Fruit fly (Drosophila melanogaster) ovary, adult (tissue): ENCODE results near the gene Svil.

Experiments
- CG17801 ChIP-seq: fragments of 200-800 bp; optimal IDR thresholded peaks from 2 replicates; lab custom pipeline; 2019; ENCODE audit warnings: missing biosample characterization, mild to moderate bottlenecking, missing genetic modification characterization, moderate library complexity; ENCODE audit not compliant: partially characterized antibody

Svil gene

DNA sequence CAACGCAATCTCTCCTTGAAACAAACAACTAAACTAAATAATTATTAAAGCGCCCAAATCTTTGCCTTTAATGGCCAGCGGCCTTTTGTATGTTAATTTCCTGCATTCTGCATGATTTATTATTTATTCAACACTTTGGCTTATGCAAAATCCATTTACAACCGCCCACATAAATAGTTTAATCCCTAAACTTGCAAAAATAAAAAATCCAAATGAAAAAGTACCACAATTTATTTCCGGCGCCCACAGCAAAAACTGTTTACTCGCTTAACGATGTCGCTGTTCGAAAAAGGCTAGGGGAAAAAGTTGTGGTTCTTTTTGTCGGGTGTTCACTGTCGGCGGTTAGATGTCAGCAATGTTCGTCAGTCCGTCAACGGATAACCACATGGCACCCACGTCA lies 46.6 kb downstream of the Svil start:
- no peak for TF ChIP-seq CG17801 (GFP tag; lab: Kevin White, UChicago)

DNA sequence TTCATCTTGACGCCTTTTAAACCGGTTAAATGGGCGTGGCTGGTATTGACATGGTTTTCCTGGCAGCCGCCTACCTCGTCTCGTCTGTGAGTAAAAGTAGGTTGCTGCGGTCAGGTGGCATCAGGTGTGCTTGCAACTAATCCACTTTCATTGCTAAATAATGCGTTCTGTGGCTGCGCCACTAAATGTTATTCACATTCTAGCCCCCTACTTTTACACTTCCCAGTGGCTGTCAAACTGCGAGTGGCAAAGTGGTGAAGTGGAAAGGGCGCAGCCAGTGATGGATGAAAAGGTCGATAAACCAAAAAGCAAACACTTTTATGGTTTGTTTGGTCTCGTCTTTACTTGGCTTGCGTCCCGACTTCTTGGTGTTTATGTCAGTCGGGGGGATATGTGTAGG lies 48.2 kb downstream of the Svil start:
- TF ChIP-seq CG17801 (GFP tag; lab: Kevin White, UChicago), result no peak

DNA sequence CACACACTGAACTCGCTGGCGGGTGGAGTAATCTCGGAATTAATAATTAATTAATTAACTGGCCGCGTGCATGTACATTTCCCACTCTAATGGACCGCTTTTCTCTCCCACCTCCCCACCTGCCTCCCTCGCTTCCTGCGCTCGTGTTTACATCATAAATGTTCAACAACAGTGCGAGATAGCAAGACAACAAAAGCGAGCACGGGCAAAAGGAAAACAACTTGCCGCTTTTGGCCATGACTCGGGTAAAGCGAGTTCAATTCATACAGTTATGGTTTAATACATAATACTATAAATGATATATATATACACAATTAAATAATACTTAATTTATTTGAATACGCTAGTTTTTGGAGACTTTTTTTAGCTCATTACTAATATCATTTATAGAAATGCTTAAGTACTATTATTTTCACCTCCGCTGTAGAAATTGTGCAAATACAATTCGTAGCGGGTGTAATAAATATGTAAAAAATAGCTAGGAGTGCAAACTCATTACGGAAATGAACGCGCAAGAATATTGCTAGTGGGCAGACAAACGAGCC lies 49.0 kb downstream of the Svil start:
- no peak for TF ChIP-seq CG17801 (GFP tag; lab: Kevin White, UChicago)

DNA sequence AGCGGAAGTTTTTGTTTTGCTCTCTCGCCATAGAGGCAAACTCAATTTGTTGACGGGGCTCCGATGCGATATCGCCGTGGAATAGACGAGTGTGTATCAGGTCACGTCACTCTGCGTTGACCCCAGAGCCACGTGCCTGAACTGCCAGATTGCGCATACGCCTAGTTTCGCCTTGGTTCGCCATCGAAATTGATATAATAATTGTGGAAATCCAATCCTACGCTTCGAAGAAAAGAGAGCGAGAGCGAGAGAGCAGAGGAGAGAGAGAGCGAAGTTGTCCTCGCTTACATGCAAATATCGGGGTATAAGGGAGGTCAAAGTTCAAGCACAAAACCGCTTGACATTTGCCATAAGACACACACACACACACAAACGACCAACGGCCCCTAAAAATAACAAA lies 49.7 kb downstream of the Svil start:
- no peak for TF ChIP-seq CG17801 (GFP tag; lab: Kevin White, UChicago)

DNA sequence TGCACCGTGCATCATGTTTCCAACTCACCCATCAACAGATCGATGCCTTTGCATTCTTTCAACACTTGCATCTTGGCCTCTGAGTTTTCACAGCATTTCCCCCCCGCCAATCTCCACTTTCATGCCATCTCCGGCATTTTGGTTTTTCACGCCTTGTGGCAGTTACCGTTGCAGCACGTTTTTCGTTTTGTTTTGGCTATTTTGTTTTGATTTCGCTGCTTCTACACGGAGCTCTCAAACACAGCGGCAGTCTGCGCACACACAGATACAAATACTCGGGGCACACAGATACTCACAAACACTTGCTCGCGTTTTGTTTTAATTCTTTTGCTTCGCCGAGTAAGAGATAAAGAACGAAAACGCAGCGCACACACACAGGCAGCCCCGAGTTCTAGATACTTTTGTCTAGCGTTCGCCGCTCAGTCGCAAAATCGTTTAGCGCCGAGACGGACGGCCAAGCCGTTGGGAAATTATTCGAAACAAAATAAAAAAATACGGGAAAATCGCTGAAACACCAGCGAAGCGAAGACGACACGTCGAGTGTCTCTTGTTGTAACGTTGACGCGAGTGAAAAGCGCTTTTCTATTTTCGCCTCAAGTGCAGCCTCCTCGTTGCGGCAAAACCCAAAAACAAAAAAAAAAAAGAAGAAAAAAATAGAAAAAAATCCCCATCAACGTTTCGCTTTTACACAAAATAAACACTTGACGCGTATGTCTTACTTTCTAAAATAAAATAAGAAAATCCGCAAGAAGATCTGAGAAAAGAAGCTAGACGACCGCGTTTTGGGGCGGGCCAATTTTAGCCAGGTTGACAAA lies 51.2 kb downstream of the Svil start:
- peak; percentile 72 for TF ChIP-seq CG17801 (GFP tag; lab: Kevin White, UChicago)

DNA sequence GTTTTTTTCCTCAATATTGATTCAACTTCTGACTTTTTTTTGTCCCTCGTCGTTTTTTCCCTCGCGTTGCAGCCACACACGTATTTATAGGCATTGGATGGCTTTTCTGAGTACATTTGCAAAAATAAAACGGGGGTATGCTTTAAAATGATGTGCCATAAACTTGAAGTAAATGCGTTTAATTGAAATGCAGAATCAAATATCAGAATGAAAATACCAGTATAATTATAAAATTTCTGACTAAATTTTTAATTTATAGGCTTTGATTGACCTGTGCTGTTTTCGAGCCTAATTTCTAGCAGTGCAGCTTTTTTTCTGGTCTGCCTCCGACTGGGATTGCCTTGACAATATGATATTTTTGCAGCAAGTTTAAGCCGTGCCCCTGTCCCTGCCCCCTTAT lies 53.9 kb downstream of the Svil start:
- TF ChIP-seq CG17801 (GFP tag; lab: Kevin White, UChicago), result no peak

DNA sequence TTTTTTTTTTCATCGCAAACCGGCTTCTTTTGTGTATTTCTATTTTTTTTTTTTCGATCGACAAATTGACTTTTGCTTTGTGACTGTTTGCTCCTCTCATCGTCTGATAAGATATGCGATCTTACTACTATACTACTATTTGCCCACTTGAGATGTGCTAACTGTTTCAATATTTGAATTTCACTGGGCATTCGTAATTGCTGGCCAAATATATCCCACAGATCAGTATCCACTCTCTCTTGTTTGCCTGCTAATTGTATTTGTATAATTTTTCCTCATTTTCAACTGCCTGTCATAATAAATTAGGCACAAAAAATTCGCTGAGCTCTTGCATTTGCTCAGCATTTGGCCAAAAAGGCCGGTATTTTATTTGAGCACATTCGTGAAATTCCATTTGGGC lies 55.9 kb downstream of the Svil start:
- no peak for TF ChIP-seq CG17801 (GFP tag; lab: Kevin White, UChicago)

DNA sequence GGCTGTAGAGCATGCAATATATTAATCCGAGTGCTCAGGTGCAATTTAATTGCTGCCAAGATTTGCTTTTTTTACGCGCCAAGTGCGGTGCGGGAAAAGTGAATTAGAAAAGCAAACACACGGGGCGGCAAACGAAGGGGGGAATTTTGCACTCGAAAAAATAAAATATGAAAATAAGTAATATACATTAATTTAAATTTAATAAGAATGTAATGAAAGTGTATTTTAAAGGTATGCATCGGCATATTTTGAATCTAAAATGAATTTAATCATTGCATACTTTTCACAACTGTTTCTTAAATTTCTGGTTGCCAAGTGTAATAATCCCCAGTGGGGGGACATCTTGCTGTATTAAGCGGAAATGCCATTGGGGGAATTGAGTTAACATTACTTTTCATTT lies 56.7 kb downstream of the Svil start:
- no peak for TF ChIP-seq CG17801 (GFP tag; lab: Kevin White, UChicago)

DNA sequence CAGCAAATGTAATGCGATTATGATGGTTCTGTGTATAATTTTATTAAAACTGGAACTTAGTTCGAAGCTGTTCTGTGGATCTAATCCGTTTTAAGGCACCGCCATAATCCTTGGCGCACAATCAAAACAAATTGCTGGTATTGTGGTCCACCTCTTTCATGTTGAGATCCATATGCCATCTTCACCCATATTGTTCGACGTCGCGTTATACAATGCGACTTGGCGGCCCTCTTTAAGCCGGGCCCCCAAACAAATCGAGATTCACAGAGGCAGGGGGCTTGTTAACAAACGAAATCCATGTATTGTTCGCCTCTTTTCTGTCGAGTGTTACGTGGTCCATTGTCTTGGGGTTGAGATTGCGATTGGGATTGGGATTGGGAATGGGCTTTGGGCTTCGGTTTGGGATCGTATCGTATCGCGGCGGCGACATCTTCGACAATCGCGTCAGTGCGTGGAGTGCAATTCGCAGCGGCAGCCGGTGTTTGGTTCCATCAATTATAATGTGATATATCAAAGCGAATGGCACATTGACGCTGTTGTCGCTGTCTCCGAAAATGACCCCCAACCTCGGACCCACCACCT lies 59.4 kb downstream of the Svil start:
- no peak for TF ChIP-seq CG17801 (GFP tag; lab: Kevin White, UChicago)

DNA sequence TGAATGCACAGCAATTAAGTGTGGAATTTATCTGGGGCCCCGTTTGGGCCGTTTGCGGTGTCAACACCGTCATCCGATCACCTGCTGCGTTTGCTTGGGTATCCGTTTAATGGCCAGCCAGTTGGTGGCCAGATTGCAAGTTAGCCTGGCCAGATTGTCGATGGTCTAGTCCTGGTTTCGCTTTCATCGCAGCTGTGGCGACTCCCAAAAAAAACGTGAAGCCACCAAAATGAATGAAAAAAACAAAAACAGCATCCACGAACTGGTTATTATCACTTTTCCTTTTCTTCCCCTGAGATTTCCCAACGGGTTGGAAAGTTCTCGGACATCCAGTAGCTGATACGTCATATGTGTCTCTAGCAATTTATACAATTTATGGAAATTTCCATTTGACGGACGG lies 60.1 kb downstream of the Svil start:
- TF ChIP-seq CG17801 (GFP tag; lab: Kevin White, UChicago), result no peak

DNA sequence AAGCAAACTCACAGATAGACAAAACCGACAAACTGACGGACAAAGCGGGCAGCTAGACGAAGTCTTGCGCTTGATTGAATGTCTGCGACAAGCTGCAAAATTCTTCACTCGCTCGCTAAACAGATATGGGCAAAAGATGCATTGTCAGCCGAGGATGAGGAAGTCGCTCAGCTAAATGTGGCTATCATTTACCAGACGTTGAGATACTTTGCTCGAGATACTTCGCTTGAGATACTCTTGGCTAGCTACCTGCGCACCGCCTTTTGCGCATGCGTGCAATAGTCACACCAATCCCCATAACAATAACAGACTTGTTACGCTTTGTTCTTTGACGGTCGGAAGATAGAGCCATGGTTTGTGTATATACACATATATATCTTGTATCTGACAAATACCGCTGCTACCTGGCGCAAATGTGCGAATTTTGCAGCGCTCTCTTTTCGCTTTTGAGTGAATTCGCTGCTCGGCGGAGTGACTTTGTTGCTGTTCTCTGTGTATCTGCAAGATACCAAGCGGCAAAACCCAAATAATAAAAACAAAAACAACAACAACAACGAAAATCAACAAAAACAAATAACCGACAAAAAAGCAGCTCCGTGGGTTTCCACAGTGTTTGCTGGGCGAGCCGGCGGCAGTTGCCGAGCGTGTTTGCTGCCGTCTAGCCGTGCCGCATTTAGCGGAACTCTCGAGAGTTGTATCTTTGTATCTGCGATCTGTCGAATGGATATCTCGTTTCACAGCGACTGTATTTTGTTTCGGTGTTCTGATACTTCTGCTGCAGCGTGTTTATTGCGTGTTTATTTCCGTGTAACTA lies 61.4 kb downstream of the Svil start:
- peak; percentile 52 for TF ChIP-seq CG17801 (GFP tag; lab: Kevin White, UChicago)

DNA sequence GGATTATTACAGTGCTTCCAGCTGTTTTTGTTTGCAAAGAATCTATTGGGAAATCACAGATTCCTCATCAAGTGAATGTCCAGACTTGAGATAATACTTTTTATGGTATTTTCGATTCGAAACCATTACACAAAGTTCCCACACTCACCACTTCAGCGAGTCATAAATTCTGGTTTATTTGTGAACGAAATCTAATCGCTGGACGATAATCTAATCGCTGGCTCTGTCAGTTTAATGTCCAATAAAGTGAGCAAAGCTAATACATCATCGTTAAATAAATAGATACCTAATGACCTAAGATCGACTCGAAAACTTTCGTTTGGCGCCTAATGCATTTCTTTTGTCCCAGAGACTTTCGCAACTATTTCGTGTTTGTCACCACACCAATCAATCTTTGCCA lies 64.4 kb downstream of the Svil start:
- no peak for TF ChIP-seq CG17801 (GFP tag; lab: Kevin White, UChicago)

DNA sequence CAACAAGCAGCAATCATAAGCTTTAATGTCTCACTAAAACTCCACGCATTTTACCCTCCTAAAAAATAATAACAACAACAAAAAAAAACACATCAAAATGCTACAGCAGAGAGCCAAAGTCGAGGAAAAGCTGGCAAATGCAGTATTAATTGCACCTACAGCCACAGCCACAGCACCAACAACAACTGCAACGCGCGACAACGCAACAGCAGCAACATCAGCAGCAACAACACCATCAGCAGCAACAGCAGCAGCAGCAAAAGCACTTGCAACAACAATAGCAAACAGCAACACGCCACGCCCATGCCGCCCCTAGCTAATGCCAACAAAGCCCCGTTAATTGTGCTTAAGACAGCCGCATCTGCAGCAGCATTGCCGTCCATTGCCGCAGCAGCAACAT lies 64.9 kb downstream of the Svil start:
- TF ChIP-seq CG17801 (GFP tag; lab: Kevin White, UChicago), result no peak

DNA sequence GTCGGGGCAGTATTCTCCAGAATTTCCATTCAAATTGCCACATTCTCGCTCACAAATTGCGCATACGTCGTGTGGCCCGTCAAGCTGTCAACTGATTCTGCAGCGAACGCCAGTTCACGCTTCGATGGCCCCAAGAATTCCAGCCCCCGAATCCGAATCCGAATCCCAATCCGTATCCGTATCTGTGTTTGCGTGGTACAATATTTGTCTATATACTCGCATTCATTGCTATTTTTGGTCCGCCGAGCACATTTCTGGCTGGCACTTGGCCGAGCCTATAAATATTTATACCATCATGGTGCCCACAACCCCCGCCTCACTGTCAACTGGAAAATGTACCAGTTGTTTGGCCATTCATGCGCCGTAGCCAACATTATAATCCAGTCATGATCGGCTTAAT lies 68.7 kb downstream of the Svil start:
- TF ChIP-seq CG17801 (GFP tag; lab: Kevin White, UChicago), result no peak

DNA sequence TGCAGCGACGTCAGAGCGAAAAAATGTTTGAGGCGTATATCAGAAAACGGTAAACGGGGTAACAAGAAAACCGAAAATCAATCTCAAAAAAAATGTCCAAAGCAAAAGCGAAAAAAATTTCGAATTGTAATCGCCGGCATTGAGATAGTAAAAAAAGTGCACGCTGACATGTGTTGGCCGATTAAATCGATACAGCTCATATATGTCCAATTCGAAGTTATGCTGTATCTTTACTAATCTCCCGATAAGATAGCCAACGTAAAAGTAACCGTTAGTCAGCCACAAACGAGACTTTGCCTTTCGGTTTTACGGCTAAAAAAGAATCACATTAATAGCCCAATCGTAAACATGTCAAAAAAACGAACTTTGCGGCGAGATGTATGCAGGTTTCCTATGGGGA lies 79.4 kb downstream of the Svil start:
- no peak for TF ChIP-seq CG17801 (GFP tag; lab: Kevin White, UChicago)
